Worm (Caenorhabditis elegans): ENCODE data around the gene ddo-1.

Gene ddo-1

DNA sequence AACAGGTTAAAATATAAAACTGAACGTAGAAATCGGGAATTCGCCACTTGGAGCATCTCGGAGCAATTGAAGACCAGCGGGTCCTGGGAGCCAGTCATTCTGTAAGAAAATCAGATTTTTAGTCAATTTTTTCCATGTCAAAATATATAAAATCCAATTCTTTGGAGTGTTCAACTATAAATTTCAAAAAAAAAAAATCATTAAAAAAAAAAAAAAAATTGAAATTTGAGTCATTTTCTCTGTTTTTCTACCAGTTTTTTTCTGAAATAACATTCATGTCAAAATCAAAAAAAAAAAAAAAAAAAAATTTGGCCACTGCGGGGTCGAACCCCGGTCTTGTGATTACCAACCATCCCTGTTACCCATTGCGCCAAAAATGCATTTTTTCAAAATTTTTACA, 6.5 kb upstream of the ddo-1 start, which contains the start of gene srab-12:
Gene srab-12, minus strand, starts transcription at position 101 of the 400 bp plus-strand sequence.
- no peak for TF ChIP-seq ces-1 (GFP tag; optimal IDR thresholded peaks at IDR 0.05)

ce11 chrV:17780285-17780684, 3.3 kb upstream of the ddo-1 start:
- TF ChIP-seq zip-8 (tag; optimal IDR thresholded peaks at IDR 0.05) (no peak), lin-13 (tag; optimal IDR thresholded peaks at IDR 0.05) (no peak), ces-1 (GFP tag; optimal IDR thresholded peaks at IDR 0.05) (no peak), mep-1 (tag; optimal IDR thresholded peaks at IDR 0.05) (no peak), M03D4.4 (tag; optimal IDR thresholded peaks at IDR 0.05) (no peak), hlh-1 (tag; optimal IDR thresholded peaks at IDR 0.05) (no peak), snpc-4 (tag; optimal IDR thresholded peaks at IDR 0.05) (no peak), tbx-8 (GFP tag; optimal IDR thresholded peaks at IDR 0.05) (no peak), unc-62 (GFP tag; optimal IDR thresholded peaks at IDR 0.05) (no peak), ham-2 (GFP tag; optimal IDR thresholded peaks at IDR 0.05) (no peak)

- TF ChIP-seq M03D4.4 (tag; optimal IDR thresholded peaks at IDR 0.05) (no peak), ztf-11 (tag; optimal IDR thresholded peaks at IDR 0.05) (no peak), unc-120 (tag; optimal IDR thresholded peaks at IDR 0.05; ENCODE audit: poor library complexity, severe bottlenecking) (no peak), unc-62 (GFP tag; optimal IDR thresholded peaks at IDR 0.05) (no peak), nhr-28 (tag; optimal IDR thresholded peaks at IDR 0.05) (no peak), flh-1 (GFP tag; optimal IDR thresholded peaks at IDR 0.05) (no peak), lsy-2 (tag; optimal IDR thresholded peaks at IDR 0.05) (no peak), lin-32 (GFP tag; optimal IDR thresholded peaks at IDR 0.05) (no peak), hlh-1 (tag; optimal IDR thresholded peaks at IDR 0.05) (no peak), blmp-1 (tag; optimal IDR thresholded peaks at IDR 0.05) (no peak), nhr-2 (tag; optimal IDR thresholded peaks at IDR 0.05) (no peak)
These were observed 597 bp upstream of the ddo-1 start, which contains the start of gene C47A10.12 for ce11 chrV:17777624-17778023. Gene C47A10.12, plus strand, starts transcription at chrV:17777924.

DNA sequence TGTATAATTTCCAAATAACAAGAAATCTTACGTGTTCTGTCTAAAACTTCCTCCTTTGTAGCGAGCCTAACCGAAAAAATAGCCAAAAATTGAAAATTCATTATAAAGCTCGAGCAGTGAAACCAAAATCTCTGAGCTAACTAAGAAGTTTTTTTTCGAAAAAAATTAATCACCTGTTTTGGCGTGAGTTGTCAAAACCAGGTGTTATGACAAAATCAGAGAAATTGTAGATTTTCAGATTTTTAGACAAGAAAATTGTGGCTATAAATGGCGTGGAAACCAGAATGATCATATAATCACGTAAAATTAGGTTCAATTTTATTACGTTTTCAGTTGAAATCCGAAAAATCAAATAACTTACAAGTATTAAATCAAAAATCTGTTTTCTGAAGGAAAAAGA, 3.9 kb downstream of the ddo-1 start, which contains the start of gene sre-21:
Gene sre-21, minus strand, starts transcription at position 101 of the 400 bp plus-strand sequence.
- TF ChIP-seq sem-2 (GFP tag; optimal IDR thresholded peaks at IDR 0.05), result no peak
- no peak for TF ChIP-seq snpc-4 (tag; optimal IDR thresholded peaks at IDR 0.05)
- no peak for TF ChIP-seq pha-4 (tag; optimal IDR thresholded peaks at IDR 0.05)
- TF ChIP-seq lsy-2 (tag; optimal IDR thresholded peaks at IDR 0.05), result no peak
- TF ChIP-seq lin-32 (GFP tag; optimal IDR thresholded peaks at IDR 0.05), result no peak
- TF ChIP-seq mab-5 (tag; optimal IDR thresholded peaks at IDR 0.05), result no peak
- no peak for TF ChIP-seq tbx-8 (GFP tag; optimal IDR thresholded peaks at IDR 0.05)
- no peak for TF ChIP-seq hlh-1 (tag; optimal IDR thresholded peaks at IDR 0.05)
- TF ChIP-seq nhr-2 (tag; optimal IDR thresholded peaks at IDR 0.05), result no peak
- TF ChIP-seq M03D4.4 (tag; optimal IDR thresholded peaks at IDR 0.05), result no peak
- no peak for TF ChIP-seq flh-1 (GFP tag; optimal IDR thresholded peaks at IDR 0.05)
- no peak for TF ChIP-seq ceh-39 (tag; optimal IDR thresholded peaks at IDR 0.05)
- no peak for TF ChIP-seq unc-39 (tag; optimal IDR thresholded peaks at IDR 0.05)
- no peak for TF ChIP-seq ceh-43 (GFP tag; optimal IDR thresholded peaks at IDR 0.05)
- no peak for TF ChIP-seq zip-8 (tag; optimal IDR thresholded peaks at IDR 0.05)
- TF ChIP-seq ztf-11 (tag; optimal IDR thresholded peaks at IDR 0.05), result no peak
- TF ChIP-seq blmp-1 (tag; optimal IDR thresholded peaks at IDR 0.05), result no peak
- TF ChIP-seq mep-1 (tag; optimal IDR thresholded peaks at IDR 0.05), result no peak

DNA sequence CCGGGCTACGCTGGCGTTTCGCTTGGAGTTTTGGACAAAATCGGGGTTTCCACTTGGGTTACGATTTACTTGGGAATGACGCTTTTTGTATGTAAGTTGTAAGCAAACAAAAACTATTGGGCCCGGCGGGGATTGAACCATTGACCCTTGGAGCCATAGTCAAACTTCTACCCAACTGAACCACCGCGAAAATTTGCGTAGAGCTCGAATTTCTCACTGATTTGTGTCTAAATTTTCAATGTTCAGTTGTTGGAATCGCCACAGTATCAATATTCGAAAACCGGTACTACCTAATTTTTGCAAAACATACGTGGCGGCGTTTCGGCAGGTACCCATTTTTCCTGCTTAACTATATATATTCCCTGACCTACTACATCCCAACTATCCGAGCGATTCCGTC, 9.3 kb downstream of the ddo-1 start:
- TF ChIP-seq lsy-2 (tag; optimal IDR thresholded peaks at IDR 0.05), result no peak
- TF ChIP-seq pha-4 (tag; optimal IDR thresholded peaks at IDR 0.05), result no peak
- TF ChIP-seq M03D4.4 (tag; optimal IDR thresholded peaks at IDR 0.05), result no peak
- no peak for TF ChIP-seq ceh-39 (tag; optimal IDR thresholded peaks at IDR 0.05)
- no peak for TF ChIP-seq ceh-43 (GFP tag; optimal IDR thresholded peaks at IDR 0.05)
- no peak for TF ChIP-seq zip-8 (tag; optimal IDR thresholded peaks at IDR 0.05)
- no peak for TF ChIP-seq sptf-1 (tag; optimal IDR thresholded peaks at IDR 0.05)
- TF ChIP-seq blmp-1 (tag; optimal IDR thresholded peaks at IDR 0.05), result no peak
- no peak for TF ChIP-seq cnd-1 (tag; optimal IDR thresholded peaks at IDR 0.05)
- TF ChIP-seq nhr-28 (tag; optimal IDR thresholded peaks at IDR 0.05), result no peak
- TF ChIP-seq mls-2 (tag; optimal IDR thresholded peaks at IDR 0.05), result no peak
- TF ChIP-seq elt-3 (tag; optimal IDR thresholded peaks at IDR 0.05), result no peak
- no peak for TF ChIP-seq nhr-237 (tag; optimal IDR thresholded peaks at IDR 0.05)
- no peak for TF ChIP-seq mep-1 (tag; optimal IDR thresholded peaks at IDR 0.05)
- TF ChIP-seq bed-3 (GFP tag; optimal IDR thresholded peaks at IDR 0.05), result no peak
- TF ChIP-seq nhr-76 (tag; optimal IDR thresholded peaks at IDR 0.05), result no peak
- no peak for TF ChIP-seq ham-2 (GFP tag; optimal IDR thresholded peaks at IDR 0.05)

Data from whole organism, mixed stage, embryonic.